Worm (Caenorhabditis elegans) whole organism, L4 larva: ENCODE measurements around the gene Y17D7B.2.
A peak's percentile ranks its signal among the peaks of the same experiment; 100 is the strongest.
"Not testable (repeated sequence)": the region's sequence is repeated elsewhere in the genome, so short reads cannot be mapped to it uniquely, and the experiment has no call there.

Experiments
- F10B5.3 ChIP-seq: sonication (generic microtip); optimal IDR thresholded peaks from 2 replicates; lab custom pipeline; 2016; ENCODE audit warnings: mild to moderate bottlenecking, missing genetic modification characterization, missing compliant biosample characterization
- F37D6.2 ChIP-seq: sonication (generic microtip); optimal IDR thresholded peaks from 2 replicates; lab custom pipeline; 2016; ENCODE audit warnings: mild to moderate bottlenecking, missing genetic modification characterization, missing compliant biosample characterization
- T20F7.1 ChIP-seq: fragments of 200-800 bp; sonication (Bioruptor generic); optimal IDR thresholded peaks from 2 replicates; lab custom pipeline; 2018; ENCODE audit warnings: mild to moderate bottlenecking, missing genetic modification characterization, missing compliant biosample characterization
- T26A8.4 ChIP-seq: fragments of 200-800 bp; sonication (Bioruptor generic); IDR thresholded peaks from 2 replicates; pipeline ENCODE4 v1.3.6; 2022; ENCODE audit warnings: missing genetic modification characterization, missing compliant biosample characterization
- Y105C5A.15 ChIP-seq: fragments of 200-800 bp; sonication (Bioruptor generic); IDR thresholded peaks from 2 replicates; pipeline ENCODE4 v1.3.6; 2022; ENCODE audit warnings: missing genetic modification characterization, missing compliant biosample characterization
- Y48G9A.11 ChIP-seq: fragments of 200-800 bp; sonication (Bioruptor generic); IDR thresholded peaks from 2 replicates; pipeline ENCODE4 v1.3.6; 2022; ENCODE audit warnings: missing genetic modification reagents, missing genetic modification characterization, missing compliant biosample characterization
- Y75B8A.6 ChIP-seq: fragments of 200-800 bp; sonication (Bioruptor generic); IDR thresholded peaks from 2 replicates; pipeline ENCODE4 v1.3.6; 2022; ENCODE audit warnings: missing genetic modification reagents, missing genetic modification characterization, missing compliant biosample characterization
- ZK546.5 ChIP-seq, 2 experiments: sonication (generic microtip); optimal IDR thresholded peaks; 2 replicates each; lab custom pipeline; 2017; ENCODE audit warnings: missing biosample characterization in 2 of 2, missing genetic modification characterization in 2 of 2
- aha-1 ChIP-seq: fragments of 150-350 bp; peaks from one replicate; lab custom pipeline; 2014; ENCODE audit warnings: missing biosample characterization, missing genetic modification characterization
- aly-2 ChIP-seq: sonication (generic microtip); optimal IDR thresholded peaks from 2 replicates; lab custom pipeline; 2018; ENCODE audit warnings: missing biosample characterization, missing genetic modification characterization
- arid-1 ChIP-seq: fragments of 200-800 bp; sonication (Bioruptor generic); conservative IDR thresholded peaks from 2 replicates; pipeline ENCODE4 v1.3.6; 2022; ENCODE audit warnings: missing genetic modification reagents, missing genetic modification characterization, missing compliant biosample characterization
- attf-4 ChIP-seq: sonication (generic microtip); optimal IDR thresholded peaks from 3 replicates; lab custom pipeline; 2017; ENCODE audit warnings: missing biosample characterization, missing genetic modification characterization
- ceh-28 ChIP-seq: fragments of 150-350 bp; optimal IDR thresholded peaks from 2 replicates; lab custom pipeline; 2014; ENCODE audit warnings: missing biosample characterization, missing genetic modification reagents, missing genetic modification characterization
- ceh-82 ChIP-seq: sonication (generic microtip); optimal IDR thresholded peaks from 2 replicates; lab custom pipeline; 2017; ENCODE audit warnings: missing biosample characterization, missing genetic modification characterization
- ces-1 ChIP-seq: fragments of 150-350 bp; sonication (generic microtip); optimal IDR thresholded peaks from 4 replicates; lab custom pipeline; 2014; ENCODE audit warnings: missing biosample characterization, missing genetic modification reagents, missing genetic modification characterization
- cey-2 ChIP-seq: sonication (generic microtip); optimal IDR thresholded peaks from 3 replicates; lab custom pipeline; 2017; ENCODE audit warnings: missing genetic modification characterization, mild to moderate bottlenecking, missing compliant biosample characterization, antibody characterized with exemption, borderline replicate concordance; ENCODE audit not compliant: insufficient read depth
- daf-8 ChIP-seq: fragments of 200-800 bp; sonication (Bioruptor generic); IDR thresholded peaks from 2 replicates; pipeline ENCODE4 v1.3.6; 2022; ENCODE audit warnings: missing genetic modification characterization, missing compliant biosample characterization
- egl-27 ChIP-seq: sonication (generic microtip); optimal IDR thresholded peaks from 3 replicates; lab custom pipeline; 2017; ENCODE audit warnings: missing biosample characterization, missing genetic modification reagents, missing genetic modification characterization
- fos-1 ChIP-seq: fragments of 150-350 bp; optimal IDR thresholded peaks from 2 replicates; lab custom pipeline; 2014; ENCODE audit warnings: missing biosample characterization, missing genetic modification characterization
- hlh-11 ChIP-seq: fragments of 200-800 bp; sonication (Bioruptor generic); optimal IDR thresholded peaks from 2 replicates; lab custom pipeline; 2018; ENCODE audit warnings: mild to moderate bottlenecking, missing genetic modification characterization, missing compliant biosample characterization
- hlh-30 ChIP-seq: sonication (generic microtip); optimal IDR thresholded peaks from 2 replicates; lab custom pipeline; 2017; ENCODE audit warnings: antibody characterized with exemption, mild to moderate bottlenecking, missing genetic modification characterization, missing compliant biosample characterization; ENCODE audit not compliant: insufficient read depth
- hmg-1.1 ChIP-seq: fragments of 200-800 bp; sonication (Bioruptor generic); IDR thresholded peaks from 2 replicates; pipeline ENCODE4 v1.3.6; 2022; ENCODE audit warnings: missing genetic modification reagents, missing genetic modification characterization, missing compliant biosample characterization
- lim-7 ChIP-seq: fragments of 200-800 bp; sonication (Bioruptor generic); IDR thresholded peaks from 2 replicates; pipeline ENCODE4 v1.3.6; 2022; ENCODE audit warnings: missing genetic modification characterization, missing compliant biosample characterization
- lin-13 ChIP-seq: fragments of 150-350 bp; optimal IDR thresholded peaks from 2 replicates; lab custom pipeline; 2014; ENCODE audit warnings: missing biosample characterization, missing genetic modification reagents, missing genetic modification characterization
- lsy-2 ChIP-seq, 2 experiments: fragments of 150-350 bp in 1 of 2; sonication (generic microtip) in 1 of 2; optimal IDR thresholded peaks; 2 replicates each; lab custom pipeline; 2014 to 2017; ENCODE audit warnings: missing biosample characterization in 2 of 2, missing genetic modification characterization in 2 of 2
- mxl-2 ChIP-seq: fragments of 200-800 bp; sonication (Bioruptor generic); conservative IDR thresholded peaks from 2 replicates; pipeline ENCODE4 v1.3.6; 2022; ENCODE audit warnings: missing genetic modification reagents, missing genetic modification characterization, missing compliant biosample characterization
- nhr-10 ChIP-seq: fragments of 150-350 bp; optimal IDR thresholded peaks from 2 replicates; lab custom pipeline; 2014; ENCODE audit warnings: missing biosample characterization, missing genetic modification characterization
- nhr-102 ChIP-seq: sonication (generic microtip); optimal IDR thresholded peaks from 2 replicates; lab custom pipeline; 2016; ENCODE audit warnings: mild to moderate bottlenecking, missing genetic modification characterization, moderate library complexity, missing compliant biosample characterization
- nhr-11 ChIP-seq: fragments of 150-350 bp; optimal IDR thresholded peaks from 2 replicates; lab custom pipeline; 2014; ENCODE audit warnings: missing biosample characterization, missing genetic modification characterization
- nhr-25 ChIP-seq: sonication (generic microtip); optimal IDR thresholded peaks from 2 replicates; lab custom pipeline; 2017; ENCODE audit warnings: missing genetic modification characterization, mild to moderate bottlenecking, missing compliant biosample characterization, antibody characterized with exemption, moderate library complexity, borderline replicate concordance; ENCODE audit not compliant: insufficient read depth
- nhr-28 ChIP-seq: fragments of 150-350 bp; optimal IDR thresholded peaks from 2 replicates; lab custom pipeline; 2014; ENCODE audit warnings: missing biosample characterization, missing genetic modification characterization
- nhr-6 ChIP-seq: fragments of 150-350 bp; optimal IDR thresholded peaks from 2 replicates; lab custom pipeline; 2014; ENCODE audit warnings: missing biosample characterization, missing genetic modification characterization
- pha-4 ChIP-seq, 2 experiments: fragments of 150-350 bp in 1 of 2; fragments of 200-800 bp in 1 of 2; sonication (Bioruptor generic) in 1 of 2; IDR thresholded peaks in 1 of 2; optimal IDR thresholded peaks in 1 of 2; 2 replicates each; pipeline versions ENCODE4 v1.3.6 to Lab custom; 2014 to 2022; ENCODE audit warnings: missing genetic modification characterization in 2 of 2, missing genetic modification reagents in 2 of 2, missing biosample characterization in 1 of 2, missing compliant biosample characterization in 1 of 2
- saeg-2 ChIP-seq: fragments of 200-800 bp; sonication (Bioruptor generic); IDR thresholded peaks from 2 replicates; pipeline ENCODE4 v1.3.6; 2022; ENCODE audit warnings: missing genetic modification reagents, missing genetic modification characterization, missing compliant biosample characterization
- unc-62 ChIP-seq, 3 experiments: fragments of 150-350 bp in 1 of 3; sonication (generic microtip); optimal IDR thresholded peaks in 2 of 3; peaks in 1 of 3; 1 replicate in 1 of 3; 2 replicates in 2 of 3; lab custom pipeline; 2014 to 2017; ENCODE audit warnings: missing biosample characterization in 3 of 3, missing genetic modification characterization in 3 of 3, missing genetic modification reagents in 3 of 3, missing genotype in 1 of 3
- zfp-2 ChIP-seq: sonication (generic microtip); optimal IDR thresholded peaks from 2 replicates; lab custom pipeline; 2016; ENCODE audit warnings: mild to moderate bottlenecking, missing genetic modification characterization, missing compliant biosample characterization
- zfp-3 ChIP-seq: fragments of 200-800 bp; sonication (Bioruptor generic); conservative IDR thresholded peaks from 2 replicates; pipeline ENCODE4 v1.3.6; 2022; ENCODE audit warnings: missing genetic modification reagents, missing genetic modification characterization, missing compliant biosample characterization
- ztf-7 ChIP-seq: fragments of 150-350 bp; optimal IDR thresholded peaks from 2 replicates; lab custom pipeline; 2014; ENCODE audit warnings: missing biosample characterization, missing genetic modification characterization

Y17D7B.2 gene

ce11 chrV:18754328-18754727 is 33.2 kb upstream of the Y17D7B.2 start, which contains the start of gene clec-254:
Gene clec-254 (minus strand): TSS chrV:18754428.
- not testable (repeated sequence) for TF ChIP-seq ceh-28 (tag; lab: Kevin White, UChicago); hmg-1.1; lsy-2 (tag; optimal IDR thresholded peaks at IDR 0.05; lab: Kevin White, UChicago)

- TF ChIP-seq fos-1 (tag; lab: Kevin White, UChicago) (no peak), hlh-11 (tag; lab: Kevin White, UChicago) (no peak), Y48G9A.11 (GFP tag; lab: Robert Waterston, UW) (no peak), T20F7.1 (GFP tag; lab: Kevin White, UChicago) (no peak), ZK546.5 (tag; optimal IDR thresholded peaks at IDR 0.05; lab: Kevin White, UChicago) (no peak), aly-2 (tag; lab: Kevin White, UChicago) (no peak), nhr-102 (tag; lab: Kevin White, UChicago) (no peak), daf-8 (no peak), ztf-7 (tag; lab: Kevin White, UChicago) (no peak), Y75B8A.6 (GFP tag; lab: Robert Waterston, UW) (no peak), zfp-2 (tag; lab: Kevin White, UChicago) (no peak), mxl-2 (GFP tag; lab: Robert Waterston, UW) (no peak)
Observed at ce11 chrV:18760174-18760573, 27.4 kb upstream of the Y17D7B.2 start, which contains the start of gene F11D11.3. Gene F11D11.3 (minus strand): TSS chrV:18760274.

ce11 chrV:18761078-18761477 is 26.5 kb upstream of the Y17D7B.2 start, which contains the start of gene F11D11.4:
Gene F11D11.4 (plus strand): TSS chrV:18761378.
- TF ChIP-seq hlh-11 (tag; lab: Kevin White, UChicago) (no peak), Y75B8A.6 (GFP tag; lab: Robert Waterston, UW) (no peak), nhr-28 (tag; lab: Kevin White, UChicago) (no peak), lin-13 (no peak), attf-4 (no peak)

ce11 chrV:18762044-18762443 is 25.5 kb upstream of the Y17D7B.2 start, which contains the start of gene F11D11.22:
Gene F11D11.22 (plus strand): TSS chrV:18762344.
- not testable (repeated sequence) for TF ChIP-seq cey-2 (tag; lab: Kevin White, UChicago); lim-7; saeg-2 (GFP tag; lab: Robert Waterston, UW)

- TF ChIP-seq unc-62 (GFP tag; optimal IDR thresholded peaks at IDR 0.05 in 1 of 2; lab: Kevin White, UChicago) (peak in 1 of 2 experiments; percentile 93), unc-62 (tag; optimal IDR thresholded peaks at IDR 0.05; lab: Kevin White, UChicago) (no peak), Y48G9A.11 (GFP tag; lab: Robert Waterston, UW) (no peak)
- TF ChIP-seq, all 104 proteins: peak for 1
Observed at ce11 chrV:18769902-18770301, 17.6 kb upstream of the Y17D7B.2 start.

- TF ChIP-seq nhr-28 (tag; lab: Kevin White, UChicago), result no peak
- TF ChIP-seq nhr-11 (tag; lab: Kevin White, UChicago), result no peak
- TF ChIP-seq nhr-25 (tag; lab: Kevin White, UChicago), result no peak
- TF ChIP-seq aha-1, result peak; percentile 3
- no peak for TF ChIP-seq pha-4 (GFP tag; IDR thresholded peaks at IDR 0.05; lab: Robert Waterston, UW)
- TF ChIP-seq pha-4 (tag; optimal IDR thresholded peaks at IDR 0.05; lab: Kevin White, UChicago), result no peak
- no peak for TF ChIP-seq T26A8.4 (GFP tag; lab: Robert Waterston, UW)
- TF ChIP-seq, all 104 proteins: peak for 1
Observed at ce11 chrV:18770623-18771022, 16.9 kb upstream of the Y17D7B.2 start, which contains the start of gene clec-255. Gene clec-255 (minus strand): TSS chrV:18770723.

ce11 chrV:18771390-18771789 is 16.1 kb upstream of the Y17D7B.2 start, which contains the start of gene clec-256:
Gene clec-256 (plus strand): TSS chrV:18771690.
- TF ChIP-seq arid-1 (GFP tag; lab: Robert Waterston, UW), result no peak
- no peak for TF ChIP-seq Y105C5A.15
- TF ChIP-seq ces-1, result no peak
- TF ChIP-seq F37D6.2, result no peak
- TF ChIP-seq hlh-30 (tag; lab: Kevin White, UChicago), result no peak
- TF ChIP-seq egl-27 (tag; lab: Kevin White, UChicago), result no peak
- no peak for TF ChIP-seq T20F7.1 (GFP tag; lab: Kevin White, UChicago)
- no peak for TF ChIP-seq zfp-3 (GFP tag; lab: Robert Waterston, UW)
- TF ChIP-seq ceh-82, result no peak
- TF ChIP-seq zfp-2 (tag; lab: Kevin White, UChicago), result no peak
- TF ChIP-seq nhr-10, result no peak
- TF ChIP-seq F10B5.3 (tag; lab: Kevin White, UChicago), result no peak
- no peak for TF ChIP-seq ceh-28 (tag; lab: Kevin White, UChicago)
- TF ChIP-seq nhr-6, result no peak
